Worm (Caenorhabditis elegans) whole organism, mixed stage, embryonic: Measurements from ENCODE around the gene F29A7.6.

Source experiments
- M03D4.4 ChIP-seq: sonication (generic microtip); optimal IDR thresholded peaks from 2 replicates; lab custom pipeline; 2017; ENCODE audit warnings: mild to moderate bottlenecking, missing genetic modification characterization, missing compliant biosample characterization
- bed-3 ChIP-seq: fragments of 200-800 bp; sonication (Bioruptor generic); optimal IDR thresholded peaks from 3 replicates; lab custom pipeline; 2018; ENCODE audit warnings: mild to moderate bottlenecking, missing genetic modification characterization, moderate library complexity, missing compliant biosample characterization
- blmp-1 ChIP-seq: fragments of 150-350 bp; optimal IDR thresholded peaks from 2 replicates; lab custom pipeline; 2014; ENCODE audit warnings: missing biosample characterization, missing genetic modification characterization
- ceh-43 ChIP-seq: fragments of 200-800 bp; sonication (Bioruptor generic); optimal IDR thresholded peaks from 2 replicates; lab custom pipeline; 2018; ENCODE audit warnings: mild to moderate bottlenecking, missing genetic modification characterization, moderate library complexity, missing compliant biosample characterization
- ces-1 ChIP-seq: fragments of 150-350 bp; optimal IDR thresholded peaks from 2 replicates; lab custom pipeline; 2014; ENCODE audit warnings: missing biosample characterization, missing genetic modification reagents, missing genetic modification characterization
- cnd-1 ChIP-seq: fragments of 200-800 bp; sonication (Bioruptor generic); optimal IDR thresholded peaks from 2 replicates; lab custom pipeline; 2018; ENCODE audit warnings: mild to moderate bottlenecking, missing genetic modification characterization, missing compliant biosample characterization
- drap-1 ChIP-seq: fragments of 200-800 bp; sonication (Bioruptor generic); optimal IDR thresholded peaks from 3 replicates; lab custom pipeline; 2018; ENCODE audit warnings: mild to moderate bottlenecking, missing genetic modification characterization, missing compliant biosample characterization
- elt-1 ChIP-seq: sonication (generic microtip); optimal IDR thresholded peaks from 2 replicates; lab custom pipeline; 2017; ENCODE audit warnings: missing genetic modification characterization, mild to moderate bottlenecking, missing compliant biosample characterization, antibody characterized with exemption, moderate library complexity, borderline replicate concordance; ENCODE audit not compliant: insufficient read depth
- elt-3 ChIP-seq: fragments of 150-350 bp; optimal IDR thresholded peaks from 2 replicates; lab custom pipeline; 2014; ENCODE audit warnings: missing biosample characterization, missing genetic modification characterization
- flh-1 ChIP-seq: fragments of 200-800 bp; sonication (Bioruptor generic); optimal IDR thresholded peaks from 2 replicates; lab custom pipeline; 2018; ENCODE audit warnings: mild to moderate bottlenecking, missing genetic modification characterization, moderate library complexity, missing compliant biosample characterization
- ham-2 ChIP-seq: fragments of 200-800 bp; sonication (Bioruptor generic); optimal IDR thresholded peaks from 2 replicates; lab custom pipeline; 2018; ENCODE audit warnings: mild to moderate bottlenecking, missing genetic modification characterization, missing compliant biosample characterization
- hlh-1 ChIP-seq: fragments of 150-350 bp; optimal IDR thresholded peaks from 2 replicates; lab custom pipeline; 2014; ENCODE audit warnings: missing biosample characterization, missing genetic modification reagents, missing genetic modification characterization
- lin-13 ChIP-seq: fragments of 150-350 bp; optimal IDR thresholded peaks from 2 replicates; lab custom pipeline; 2014; ENCODE audit warnings: missing biosample characterization, missing genetic modification characterization
- lin-32 ChIP-seq: fragments of 200-800 bp; sonication (Bioruptor generic); optimal IDR thresholded peaks from 2 replicates; lab custom pipeline; 2018; ENCODE audit warnings: mild to moderate bottlenecking, missing genetic modification characterization, missing compliant biosample characterization
- lsy-2 ChIP-seq: fragments of 150-350 bp; optimal IDR thresholded peaks from 2 replicates; lab custom pipeline; 2014; ENCODE audit warnings: missing biosample characterization, missing genetic modification characterization
- mep-1 ChIP-seq: fragments of 150-350 bp; optimal IDR thresholded peaks from 2 replicates; lab custom pipeline; 2017; ENCODE audit warnings: missing biosample characterization, missing genetic modification reagents, missing genetic modification characterization, inconsistent platforms
- mls-2 ChIP-seq: sonication (generic microtip); optimal IDR thresholded peaks from 2 replicates; lab custom pipeline; 2016; ENCODE audit warnings: mild to moderate bottlenecking, missing genetic modification characterization, moderate library complexity, missing compliant biosample characterization
- nhr-12 ChIP-seq: fragments of 150-350 bp; optimal IDR thresholded peaks from 2 replicates; lab custom pipeline; 2014; ENCODE audit warnings: missing biosample characterization, missing genetic modification characterization
- nhr-2 ChIP-seq: fragments of 150-350 bp; optimal IDR thresholded peaks from 2 replicates; lab custom pipeline; 2014; ENCODE audit warnings: missing biosample characterization, missing genetic modification characterization
- nhr-237 ChIP-seq: fragments of 150-350 bp; optimal IDR thresholded peaks from 2 replicates; lab custom pipeline; 2014; ENCODE audit warnings: missing biosample characterization, missing genetic modification characterization
- nhr-28 ChIP-seq: fragments of 150-350 bp; optimal IDR thresholded peaks from 2 replicates; lab custom pipeline; 2014; ENCODE audit warnings: missing biosample characterization, missing genetic modification characterization
- nhr-76 ChIP-seq: sonication (generic microtip); optimal IDR thresholded peaks from 2 replicates; lab custom pipeline; 2017; ENCODE audit warnings: missing biosample characterization, missing genetic modification characterization
- pha-4 ChIP-seq: fragments of 150-350 bp; optimal IDR thresholded peaks from 2 replicates; lab custom pipeline; 2018; ENCODE audit warnings: missing biosample characterization, missing genetic modification reagents, missing genetic modification characterization
- sem-2 ChIP-seq: fragments of 200-800 bp; sonication (Bioruptor generic); optimal IDR thresholded peaks from 2 replicates; lab custom pipeline; 2018; ENCODE audit warnings: mild to moderate bottlenecking, missing genetic modification characterization, missing compliant biosample characterization
- snpc-4 ChIP-seq: fragments of 150-350 bp; optimal IDR thresholded peaks from 2 replicates; lab custom pipeline; 2014; ENCODE audit warnings: missing biosample characterization, missing genetic modification characterization
- sptf-1 ChIP-seq: sonication (generic microtip); optimal IDR thresholded peaks from 2 replicates; lab custom pipeline; 2017; ENCODE audit warnings: mild to moderate bottlenecking, missing genetic modification characterization, moderate library complexity, missing compliant biosample characterization
- tbx-8 ChIP-seq: fragments of 200-800 bp; sonication (Bioruptor generic); optimal IDR thresholded peaks from 2 replicates; lab custom pipeline; 2018; ENCODE audit warnings: mild to moderate bottlenecking, missing genetic modification characterization, moderate library complexity, missing compliant biosample characterization
- unc-120 ChIP-seq: sonication (generic microtip); optimal IDR thresholded peaks from 2 replicates; lab custom pipeline; 2017; ENCODE audit warnings: missing genetic modification characterization, missing compliant biosample characterization; ENCODE audit not compliant: poor library complexity, severe bottlenecking
- unc-62 ChIP-seq: fragments of 150-350 bp; optimal IDR thresholded peaks from 2 replicates; lab custom pipeline; 2014; ENCODE audit warnings: missing biosample characterization, missing genetic modification reagents, missing genetic modification characterization
- zip-8 ChIP-seq: fragments of 150-350 bp; optimal IDR thresholded peaks from 2 replicates; lab custom pipeline; 2014; ENCODE audit warnings: missing biosample characterization, missing genetic modification characterization
- ztf-11 ChIP-seq: fragments of 150-350 bp; optimal IDR thresholded peaks from 2 replicates; lab custom pipeline; 2014; ENCODE audit warnings: missing biosample characterization, missing genetic modification characterization

The F29A7.6 gene

ce11 chrII:2739619-2740018, 12.8 kb downstream of the F29A7.6 start, which contains the start of gene T05A8.6:
TSS of gene T05A8.6 (minus strand) at chrII:2739719.
- no peak for TF ChIP-seq nhr-76 (tag; lab: Kevin White, UChicago)
- TF ChIP-seq lin-32 (GFP tag; lab: Kevin White, UChicago): no peak
- no peak for TF ChIP-seq sem-2 (GFP tag; lab: Kevin White, UChicago)
- TF ChIP-seq M03D4.4: no peak
- TF ChIP-seq ham-2 (GFP tag; lab: Kevin White, UChicago): no peak
- no peak for TF ChIP-seq flh-1
- TF ChIP-seq nhr-2: no peak
- no peak for TF ChIP-seq snpc-4 (tag; lab: Kevin White, UChicago)
- TF ChIP-seq hlh-1 (tag; lab: Kevin White, UChicago): no peak
- TF ChIP-seq elt-3: no peak
- no peak for TF ChIP-seq mep-1 (tag; lab: Kevin White, UChicago)
- TF ChIP-seq ces-1: no peak
- no peak for TF ChIP-seq unc-120 (tag; lab: Kevin White, UChicago)
- TF ChIP-seq sptf-1 (tag; lab: Kevin White, UChicago): no peak
- no peak for TF ChIP-seq lin-13
- TF ChIP-seq ztf-11 (tag; lab: Kevin White, UChicago): no peak
- no peak for TF ChIP-seq elt-1 (tag; lab: Kevin White, UChicago)

DNA sequence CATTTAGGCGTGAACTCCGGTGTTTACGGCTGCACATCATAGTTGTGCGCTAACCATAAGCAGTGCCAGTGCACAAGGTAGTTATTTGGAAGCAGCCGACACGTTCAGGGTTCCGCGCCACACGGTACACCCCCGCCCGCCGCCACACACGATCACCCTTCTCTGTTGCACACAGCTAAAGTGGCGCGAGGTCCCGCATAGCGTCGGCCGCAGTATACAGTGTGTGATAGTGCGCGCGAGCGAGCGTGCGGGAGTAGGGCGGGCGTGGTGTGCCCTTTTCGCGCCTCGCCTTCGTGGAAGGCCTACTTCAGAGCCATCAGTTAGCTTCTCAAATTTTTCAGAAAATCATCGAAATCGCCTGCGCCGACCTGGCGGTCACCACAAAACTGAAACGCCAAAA, 15.5 kb downstream of the F29A7.6 start:
- TF ChIP-seq unc-62 (GFP tag; lab: Kevin White, UChicago): no peak
- no peak for TF ChIP-seq pha-4 (tag; lab: Kevin White, UChicago)
- TF ChIP-seq nhr-237 (tag; lab: Kevin White, UChicago): no peak
- no peak for TF ChIP-seq ham-2 (GFP tag; lab: Kevin White, UChicago)

ce11 chrII:2736156-2736728, 16.2 kb downstream of the F29A7.6 start, which contains the start of gene T05A8.8:
TSS of gene T05A8.8 (plus strand) at chrII:2736678.
- TF ChIP-seq lsy-2 (no peak), blmp-1 (tag; lab: Kevin White, UChicago) (no peak), nhr-2 (no peak), ham-2 (GFP tag; lab: Kevin White, UChicago) (no peak), unc-120 (tag; lab: Kevin White, UChicago) (no peak), bed-3 (GFP tag; lab: Kevin White, UChicago) (no peak), flh-1 (no peak), nhr-28 (tag; lab: Kevin White, UChicago) (no peak), lin-32 (GFP tag; lab: Kevin White, UChicago) (no peak), mls-2 (tag; lab: Kevin White, UChicago) (no peak), nhr-12 (tag; lab: Kevin White, UChicago) (no peak), elt-3 (no peak)
- TF ChIP-seq, all 35 proteins: peak for 0

- TF ChIP-seq tbx-8 (GFP tag; lab: Kevin White, UChicago) (no peak), blmp-1 (tag; lab: Kevin White, UChicago) (no peak), lin-13 (no peak), hlh-1 (tag; lab: Kevin White, UChicago) (no peak), cnd-1 (tag; lab: Kevin White, UChicago) (no peak), pha-4 (tag; lab: Kevin White, UChicago) (no peak), nhr-76 (tag; lab: Kevin White, UChicago) (no peak), sptf-1 (tag; lab: Kevin White, UChicago) (no peak), zip-8 (tag; lab: Kevin White, UChicago) (no peak), sem-2 (GFP tag; lab: Kevin White, UChicago) (no peak), ces-1 (no peak), drap-1 (GFP tag; lab: Kevin White, UChicago) (no peak), nhr-28 (tag; lab: Kevin White, UChicago) (no peak), elt-1 (tag; lab: Kevin White, UChicago) (no peak), M03D4.4 (no peak), mls-2 (tag; lab: Kevin White, UChicago) (no peak), ceh-43 (GFP tag; lab: Kevin White, UChicago) (no peak), snpc-4 (tag; lab: Kevin White, UChicago) (no peak), lsy-2 (no peak), lin-32 (GFP tag; lab: Kevin White, UChicago) (no peak)
Measured at ce11 chrII:2735644-2736043, 16.8 kb downstream of the F29A7.6 start.
